Worm (Caenorhabditis elegans) whole organism, L1 larva: ENCODE measurements around the gene sid-3.

Experiments used
- C16A3.4 ChIP-seq: fragments of 150-350 bp; optimal IDR thresholded peaks from 2 replicates; lab custom pipeline; 2014; ENCODE audit warnings: missing biosample characterization, missing genetic modification characterization
- F16B12.6 ChIP-seq: fragments of 150-350 bp; optimal IDR thresholded peaks from 2 replicates; lab custom pipeline; 2014; ENCODE audit warnings: missing biosample characterization, missing genetic modification characterization
- aha-1 ChIP-seq: fragments of 150-350 bp; optimal IDR thresholded peaks from 2 replicates; lab custom pipeline; 2014; ENCODE audit warnings: missing biosample characterization, missing genetic modification characterization
- alr-1 ChIP-seq: fragments of 200-800 bp; sonication (Bioruptor generic); optimal IDR thresholded peaks from 2 replicates; lab custom pipeline; 2018; ENCODE audit warnings: borderline replicate concordance, mild to moderate bottlenecking, missing genetic modification characterization, missing compliant biosample characterization
- aly-2 ChIP-seq: fragments of 150-350 bp; optimal IDR thresholded peaks from 2 replicates; lab custom pipeline; 2014; ENCODE audit warnings: missing biosample characterization, missing genetic modification characterization
- blmp-1 ChIP-seq: fragments of 150-350 bp; optimal IDR thresholded peaks from 2 replicates; lab custom pipeline; 2014; ENCODE audit warnings: missing biosample characterization, missing genetic modification characterization
- ceh-88 ChIP-seq: fragments of 200-800 bp; sonication (Bioruptor generic); IDR thresholded peaks from 2 replicates; pipeline ENCODE4 v1.3.6; 2022; ENCODE audit warnings: missing genetic modification characterization, missing compliant biosample characterization
- dpl-1 ChIP-seq, 3 experiments: fragments of 150-350 bp in 2 of 3; sonication (generic microtip) in 1 of 3; optimal IDR thresholded peaks; 2 replicates each; lab custom pipeline; 2014 to 2017; ENCODE audit warnings: missing biosample characterization in 3 of 3, missing genetic modification characterization in 3 of 3, missing genetic modification reagents in 3 of 3
- efl-1 ChIP-seq, 4 experiments: fragments of 150-350 bp; optimal IDR thresholded peaks in 3 of 4; peaks in 1 of 4; 1 replicate in 1 of 4; 2 replicates in 3 of 4; lab custom pipeline; 2014; ENCODE audit warnings: missing biosample characterization in 2 of 4, missing genetic modification characterization in 2 of 4, missing genetic modification reagents in 2 of 4
- efl-3 ChIP-seq: fragments of 200-800 bp; sonication (Bioruptor generic); optimal IDR thresholded peaks from 2 replicates; lab custom pipeline; 2018; ENCODE audit warnings: mild to moderate bottlenecking, missing genetic modification characterization, missing compliant biosample characterization
- elt-3 ChIP-seq, 6 experiments: fragments of 150-350 bp in 1 of 6; sonication (generic microtip); optimal IDR thresholded peaks; 2 replicates each; lab custom pipeline; 2017 to 2018; ENCODE audit warnings: missing biosample characterization in 6 of 6, missing genetic modification characterization in 6 of 6, inconsistent platforms in 1 of 6
- fkh-4 ChIP-seq: sonication (generic microtip); optimal IDR thresholded peaks from 2 replicates; lab custom pipeline; 2016; ENCODE audit warnings: missing compliant biosample characterization, missing genetic modification characterization, borderline replicate concordance
- grh-1 ChIP-seq: fragments of 200-800 bp; sonication (Bioruptor generic); IDR thresholded peaks from 2 replicates; pipeline ENCODE4 v1.3.6; 2022; ENCODE audit warnings: missing genetic modification reagents, missing genetic modification characterization, missing compliant biosample characterization
- hlh-17 ChIP-seq: fragments of 200-800 bp; sonication (Bioruptor generic); optimal IDR thresholded peaks from 2 replicates; lab custom pipeline; 2018; ENCODE audit warnings: missing genetic modification characterization, mild to moderate bottlenecking, missing compliant biosample characterization, moderate library complexity, borderline replicate concordance
- isw-1 ChIP-seq: fragments of 200-800 bp; sonication (Bioruptor generic); IDR thresholded peaks from 2 replicates; pipeline ENCODE4 v1.3.6; 2022; ENCODE audit warnings: missing genetic modification characterization, missing compliant biosample characterization
- jun-1 ChIP-seq: fragments of 150-350 bp; optimal IDR thresholded peaks from 2 replicates; lab custom pipeline; 2014; ENCODE audit warnings: missing biosample characterization, missing genetic modification reagents, missing genetic modification characterization
- lin-13 ChIP-seq: fragments of 150-350 bp; optimal IDR thresholded peaks from 2 replicates; lab custom pipeline; 2014; ENCODE audit warnings: missing biosample characterization, missing genetic modification reagents, missing genetic modification characterization
- lin-14 ChIP-seq: fragments of 200-800 bp; sonication (Bioruptor generic); optimal IDR thresholded peaks from 2 replicates; lab custom pipeline; 2018; ENCODE audit warnings: mild to moderate bottlenecking, missing genetic modification characterization, moderate library complexity, missing compliant biosample characterization
- lin-35 ChIP-seq, 2 experiments: fragments of 150-350 bp; optimal IDR thresholded peaks; 2 replicates each; lab custom pipeline; 2014; ENCODE audit warnings: missing biosample characterization in 2 of 2, missing genetic modification characterization in 2 of 2, missing genetic modification reagents in 2 of 2
- lin-39 ChIP-seq: fragments of 150-350 bp; optimal IDR thresholded peaks from 2 replicates; lab custom pipeline; 2014; ENCODE audit warnings: missing biosample characterization, missing genetic modification reagents, missing genetic modification characterization
- lsy-2 ChIP-seq, 2 experiments: fragments of 150-350 bp; optimal IDR thresholded peaks; 2 replicates each; lab custom pipeline; 2014; ENCODE audit warnings: missing biosample characterization in 2 of 2, missing genetic modification characterization in 2 of 2
- nhr-11 ChIP-seq: fragments of 150-350 bp; optimal IDR thresholded peaks from 2 replicates; lab custom pipeline; 2014; ENCODE audit warnings: missing biosample characterization, missing genetic modification characterization
- nhr-12 ChIP-seq: sonication (generic microtip); optimal IDR thresholded peaks from 2 replicates; lab custom pipeline; 2017; ENCODE audit warnings: missing biosample characterization, missing genetic modification characterization
- nhr-19 ChIP-seq: fragments of 200-800 bp; sonication (Bioruptor generic); conservative IDR thresholded peaks from 2 replicates; pipeline ENCODE4 v1.3.6; 2022; ENCODE audit warnings: missing genetic modification characterization, missing compliant biosample characterization
- nhr-20 ChIP-seq: sonication (generic microtip); optimal IDR thresholded peaks from 2 replicates; lab custom pipeline; 2016; ENCODE audit warnings: mild to moderate bottlenecking, missing genetic modification characterization, missing compliant biosample characterization
- nhr-47 ChIP-seq: sonication (generic microtip); optimal IDR thresholded peaks from 2 replicates; lab custom pipeline; 2016; ENCODE audit warnings: mild to moderate bottlenecking, missing genetic modification characterization, moderate library complexity, missing compliant biosample characterization
- nhr-71 ChIP-seq: sonication (generic microtip); optimal IDR thresholded peaks from 2 replicates; lab custom pipeline; 2016; ENCODE audit warnings: mild to moderate bottlenecking, missing genetic modification characterization, moderate library complexity, missing compliant biosample characterization
- nhr-76 ChIP-seq: sonication (generic microtip); optimal IDR thresholded peaks from 2 replicates; lab custom pipeline; 2017; ENCODE audit warnings: missing biosample characterization, missing genetic modification characterization
- nhr-84 ChIP-seq: sonication (generic microtip); optimal IDR thresholded peaks from 2 replicates; lab custom pipeline; 2017; ENCODE audit warnings: missing biosample characterization, missing genetic modification characterization
- nhr-85 ChIP-seq: sonication (generic microtip); peaks from one replicate; lab custom pipeline; 2016; ENCODE audit warnings: missing genetic modification characterization, inconsistent platforms, missing compliant biosample characterization
- nhr-90 ChIP-seq: sonication (generic microtip); optimal IDR thresholded peaks from 2 replicates; lab custom pipeline; 2016; ENCODE audit warnings: mild to moderate bottlenecking, missing genetic modification characterization, missing compliant biosample characterization; ENCODE audit not compliant: poor library complexity
- pqm-1 ChIP-seq: sonication (generic microtip); optimal IDR thresholded peaks from 3 replicates; lab custom pipeline; 2017; ENCODE audit warnings: missing biosample characterization, missing genetic modification characterization
- snpc-4 ChIP-seq: fragments of 150-350 bp; optimal IDR thresholded peaks from 2 replicates; lab custom pipeline; 2014; ENCODE audit warnings: missing biosample characterization, missing genetic modification characterization
- snu-23 ChIP-seq: sonication (generic microtip); optimal IDR thresholded peaks from 2 replicates; lab custom pipeline; 2016; ENCODE audit warnings: missing genetic modification characterization, missing compliant biosample characterization
- sox-4 ChIP-seq: sonication (generic microtip); optimal IDR thresholded peaks from 2 replicates; lab custom pipeline; 2016; ENCODE audit warnings: missing genetic modification characterization, missing compliant biosample characterization
- sptf-1 ChIP-seq: fragments of 150-350 bp; optimal IDR thresholded peaks from 2 replicates; lab custom pipeline; 2014; ENCODE audit warnings: missing biosample characterization, missing genetic modification characterization
- tbx-2 ChIP-seq: sonication (generic microtip); optimal IDR thresholded peaks from 2 replicates; lab custom pipeline; 2016; ENCODE audit warnings: missing genetic modification characterization, missing compliant biosample characterization
- unc-30 ChIP-seq: sonication (generic microtip); optimal IDR thresholded peaks from 2 replicates; lab custom pipeline; 2017; ENCODE audit warnings: missing biosample characterization, missing genetic modification characterization
- unc-86 ChIP-seq: sonication (generic microtip); optimal IDR thresholded peaks from 2 replicates; lab custom pipeline; 2016; ENCODE audit warnings: missing genetic modification characterization, missing compliant biosample characterization
- unc-98 ChIP-seq: fragments of 200-800 bp; sonication (Bioruptor generic); IDR thresholded peaks from 2 replicates; pipeline ENCODE4 v1.3.6; 2022; ENCODE audit warnings: missing genetic modification characterization, missing compliant biosample characterization
- vab-15 ChIP-seq: sonication (generic microtip); optimal IDR thresholded peaks from 2 replicates; lab custom pipeline; 2017; ENCODE audit warnings: missing genotype, mild to moderate bottlenecking, missing genetic modification characterization, missing compliant biosample characterization
- zag-1 ChIP-seq: fragments of 150-350 bp; optimal IDR thresholded peaks from 2 replicates; lab custom pipeline; 2014; ENCODE audit warnings: missing biosample characterization, missing genetic modification characterization
- zip-4 ChIP-seq: fragments of 200-800 bp; sonication (Bioruptor generic); optimal IDR thresholded peaks from 2 replicates; lab custom pipeline; 2018; ENCODE audit warnings: mild to moderate bottlenecking, missing genetic modification characterization, moderate library complexity, missing compliant biosample characterization
- ztf-11 ChIP-seq, 2 experiments: sonication (generic microtip); optimal IDR thresholded peaks; 2 replicates each; lab custom pipeline; 2016 to 2017; ENCODE audit warnings: missing genetic modification characterization in 2 of 2, missing biosample characterization in 1 of 2, missing compliant biosample characterization in 1 of 2

sid-3 gene

DNA sequence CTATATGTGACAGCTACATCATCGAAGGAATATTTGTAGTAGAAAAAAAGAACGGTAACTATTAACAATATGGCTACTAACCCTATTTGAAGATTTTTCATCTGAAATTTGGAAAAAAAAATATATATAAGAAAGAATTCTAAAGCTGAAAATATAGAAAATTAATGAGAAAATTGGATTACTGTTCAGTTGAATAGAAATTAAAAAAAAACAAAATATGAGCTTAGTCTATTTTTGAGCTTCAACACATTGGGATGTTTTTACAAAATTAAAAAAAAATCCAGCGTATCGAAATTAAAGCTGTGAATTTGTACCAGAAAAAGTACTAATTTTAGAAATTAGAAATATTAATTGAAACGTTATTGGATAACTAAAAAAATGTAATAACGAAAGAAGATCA, 23.1 kb downstream of the sid-3 start, which contains the start of gene T08G2.2:
Gene T08G2.2 (minus strand): TSS at position 101 of the 400 bp plus-strand sequence.
- TF ChIP-seq nhr-85 = no peak
- no peak for TF ChIP-seq unc-30 (tag; lab: Kevin White, UChicago)
- no peak for TF ChIP-seq sox-4
- no peak for TF ChIP-seq blmp-1 (tag; lab: Kevin White, UChicago)
- TF ChIP-seq snu-23 (GFP tag; lab: Kevin White, UChicago) = no peak
- TF ChIP-seq fkh-4 (tag; lab: Kevin White, UChicago) = no peak
- no peak for TF ChIP-seq nhr-71 (tag; lab: Kevin White, UChicago)
- no peak for TF ChIP-seq nhr-84 (tag; lab: Kevin White, UChicago)
- TF ChIP-seq lin-14 (GFP tag; lab: Kevin White, UChicago) = no peak
- TF ChIP-seq lsy-2 (tag; optimal IDR thresholded peaks at IDR 0.05; lab: Kevin White, UChicago) = no peak
- TF ChIP-seq lin-39 = no peak
- TF ChIP-seq ztf-11 (tag; optimal IDR thresholded peaks at IDR 0.05; lab: Kevin White, UChicago) = no peak
- no peak for TF ChIP-seq jun-1 (tag; lab: Kevin White, UChicago)
- TF ChIP-seq nhr-90 (tag; lab: Kevin White, UChicago) = no peak
- TF ChIP-seq zip-4 (GFP tag; lab: Kevin White, UChicago) = no peak
- TF ChIP-seq grh-1 (GFP tag; lab: Robert Waterston, UW) = no peak
- no peak for TF ChIP-seq hlh-17 (GFP tag; lab: Kevin White, UChicago)
- TF ChIP-seq aly-2 (tag; lab: Kevin White, UChicago) = no peak

DNA sequence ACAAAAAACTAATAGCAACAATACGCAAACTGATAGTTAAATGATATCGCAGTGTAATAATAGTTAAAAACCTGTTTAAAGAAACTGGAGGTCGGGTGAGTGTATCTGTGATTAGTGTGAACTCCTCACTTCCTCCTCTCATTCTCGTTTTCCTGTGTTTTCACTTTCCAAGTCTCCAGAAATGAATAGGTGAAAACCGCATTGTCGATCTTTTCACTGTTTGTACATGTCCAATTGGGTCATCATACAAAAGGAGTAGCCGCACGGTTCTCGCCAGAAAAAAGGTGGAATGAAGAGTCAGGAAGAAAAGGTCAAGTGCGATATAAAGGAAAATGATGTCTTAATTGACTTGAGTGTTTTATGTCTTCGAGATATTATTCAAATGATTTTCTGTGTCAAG, 25.3 kb downstream of the sid-3 start:
- TF ChIP-seq blmp-1 (tag; lab: Kevin White, UChicago) = peak; percentile 99
- TF ChIP-seq lin-39 = no peak
- no peak for TF ChIP-seq tbx-2 (tag; lab: Kevin White, UChicago)

DNA sequence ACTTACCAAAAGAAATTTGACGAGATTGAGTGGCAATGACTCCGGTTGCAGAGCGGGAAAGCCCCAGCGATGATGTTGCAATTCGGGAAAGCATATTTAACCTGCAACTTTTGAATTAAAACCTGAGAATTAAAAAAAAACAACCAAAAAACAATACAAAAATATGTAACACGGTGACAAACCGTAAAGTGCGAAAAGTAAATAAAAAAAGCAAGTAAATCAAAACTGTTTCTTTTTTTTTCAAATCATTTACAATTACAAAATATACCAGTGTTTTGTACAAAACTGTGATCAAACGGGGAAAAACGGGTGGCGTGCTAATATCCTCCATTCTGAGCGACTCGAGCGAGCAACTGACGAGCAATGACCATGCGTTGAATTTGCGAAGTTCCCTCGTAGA, 28.6 kb downstream of the sid-3 start, which contains the start of gene acdh-10:
Gene acdh-10 (minus strand): TSS at position 101 of the 400 bp plus-strand sequence.
- TF ChIP-seq nhr-20 (tag; lab: Kevin White, UChicago) (no peak), lsy-2 (tag; optimal IDR thresholded peaks at IDR 0.05; lab: Kevin White, UChicago) (no peak), nhr-84 (tag; lab: Kevin White, UChicago) (no peak), aha-1 (tag; lab: Kevin White, UChicago) (no peak), nhr-47 (tag; lab: Kevin White, UChicago) (no peak), ceh-88 (no peak), zag-1 (tag; lab: Kevin White, UChicago) (no peak), sptf-1 (tag; lab: Kevin White, UChicago) (no peak), elt-3 (tag; optimal IDR thresholded peaks at IDR 0.05; lab: Kevin White, UChicago) (no peak), snpc-4 (no peak), nhr-19 (GFP tag; lab: Robert Waterston, UW) (no peak)

DNA sequence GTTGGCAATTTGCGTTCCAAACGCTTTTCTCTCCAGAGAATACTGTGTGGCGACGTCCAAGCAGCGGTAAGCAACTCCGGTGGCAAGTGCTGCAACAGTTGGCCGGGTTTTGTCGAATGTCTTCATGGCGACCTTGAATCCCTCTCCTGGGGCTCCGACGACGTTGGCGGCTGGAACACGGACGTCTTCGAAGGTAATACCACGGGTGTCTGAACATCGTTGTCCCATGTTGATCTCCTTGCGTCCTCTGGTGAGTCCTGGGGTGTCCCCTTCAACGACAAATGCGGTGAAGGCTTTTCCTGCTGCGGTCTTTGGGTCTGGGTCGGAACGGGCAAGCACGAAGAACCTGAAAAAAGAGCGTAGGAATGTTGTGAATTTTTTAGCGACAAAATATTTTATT, 29.6 kb downstream of the sid-3 start:
- TF ChIP-seq efl-1 (optimal IDR thresholded peaks at IDR 0.05; lab: Kevin White, UChicago) (no peak), efl-1 (GFP tag; optimal IDR thresholded peaks at IDR 0.05 in 1 of 2; lab: Kevin White, UChicago) (peak in 1 of 2 experiments; percentile 19), F16B12.6 (tag; lab: Kevin White, UChicago) (no peak)

DNA sequence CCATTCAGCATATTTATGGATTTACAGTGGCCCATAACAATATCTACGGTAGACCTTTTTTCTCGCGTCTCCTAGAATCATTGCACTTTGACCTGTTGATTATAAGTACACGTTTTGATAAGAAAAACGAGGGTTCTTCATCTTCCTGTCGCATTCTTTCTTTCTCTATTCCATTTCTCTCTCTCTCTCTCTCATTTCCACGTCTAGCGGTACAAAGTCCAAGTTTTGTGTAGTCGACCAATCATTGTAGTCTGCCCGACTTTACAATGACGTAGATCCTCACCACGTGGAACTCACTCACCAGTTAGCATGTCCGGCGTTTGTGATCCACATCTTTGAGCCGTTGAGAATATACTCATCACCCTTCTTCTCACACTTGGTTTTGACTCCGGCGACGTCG, 30.0 kb downstream of the sid-3 start:
- TF ChIP-seq vab-15 (tag; lab: Kevin White, UChicago) (no peak), lin-35 (GFP tag; optimal IDR thresholded peaks at IDR 0.05; lab: Kevin White, UChicago) (peak in 1 of 2 experiments; percentile 3), unc-86 (tag; lab: Kevin White, UChicago) (no peak), aha-1 (tag; lab: Kevin White, UChicago) (no peak), ztf-11 (tag; optimal IDR thresholded peaks at IDR 0.05; lab: Kevin White, UChicago) (no peak), nhr-19 (GFP tag; lab: Robert Waterston, UW) (peak; percentile 64), C16A3.4 (tag; lab: Kevin White, UChicago) (peak; percentile 26), unc-98 (GFP tag; lab: Robert Waterston, UW) (no peak), elt-3 (tag; optimal IDR thresholded peaks at IDR 0.05; lab: Kevin White, UChicago) (peak in 5 of 6 experiments; percentile 33 to 74 (median 64)), efl-3 (GFP tag; lab: Kevin White, UChicago) (no peak), nhr-11 (tag; lab: Kevin White, UChicago) (peak; percentile 12), nhr-90 (tag; lab: Kevin White, UChicago) (peak; percentile 24), isw-1 (GFP tag; lab: Robert Waterston, UW) (no peak), nhr-12 (peak; percentile 22), aly-2 (tag; lab: Kevin White, UChicago) (no peak), alr-1 (tag; lab: Kevin White, UChicago) (no peak), pqm-1 (no peak), dpl-1 (GFP tag; optimal IDR thresholded peaks at IDR 0.05; lab: Kevin White, UChicago) (no peak), nhr-76 (tag; lab: Kevin White, UChicago) (no peak), nhr-20 (tag; lab: Kevin White, UChicago) (peak; percentile 85), nhr-71 (tag; lab: Kevin White, UChicago) (peak; percentile 79), lin-13 (GFP tag; lab: Kevin White, UChicago) (peak; percentile 11)
